Worm (Caenorhabditis elegans) whole organism, L4/young adult: ENCODE results near the gene R07B7.9.

Source experiments
- W03F9.2 ChIP-seq: fragments of 150-350 bp; optimal IDR thresholded peaks from 2 replicates; lab custom pipeline; 2014; ENCODE audit warnings: missing biosample characterization, missing genetic modification characterization
- him-1 ChIP-seq: sonication (generic microtip); optimal IDR thresholded peaks from 2 replicates; lab custom pipeline; 2016; ENCODE audit warnings: missing genotype, missing genetic modification reagents, missing genetic modification characterization, missing compliant biosample characterization

DNA sequence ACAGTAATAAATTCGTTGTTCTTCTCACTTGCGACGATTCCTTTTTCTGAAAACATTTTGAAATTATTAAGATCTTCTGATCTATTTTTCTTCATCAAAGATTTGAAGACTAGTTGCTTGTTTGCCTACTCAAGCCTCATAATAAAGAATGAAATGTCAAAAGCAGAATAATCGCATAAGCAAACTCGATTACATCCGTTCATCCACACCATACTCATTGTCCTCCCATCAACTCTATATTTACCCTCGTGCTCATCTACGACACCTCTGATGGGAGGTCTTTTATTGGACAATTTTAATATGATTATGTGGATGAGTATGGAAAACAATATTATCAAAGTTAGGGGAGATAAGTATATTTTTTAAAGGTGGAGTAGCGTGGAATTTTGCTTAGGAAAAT, 46.3 kb downstream of the R07B7.9 start:
- TF ChIP-seq him-1 (no peak), W03F9.2 (tag; lab: Kevin White, UChicago) (no peak)
